Fruit fly (Drosophila melanogaster) whole organism, embryonic: Measurements from ENCODE around the gene sni.

ENCODE experiments used
- Aef1 ChIP-seq: fragments of 200-800 bp; sonication (Bioruptor generic); IDR thresholded peaks from 3 replicates; pipeline ENCODE4 v1.3.6; 2022; ENCODE audit warnings: missing biosample characterization, missing genetic modification characterization
- Asciz ChIP-seq: fragments of 200-800 bp; sonication (Bioruptor generic); optimal IDR thresholded peaks from 2 replicates; lab custom pipeline; 2017; ENCODE audit warnings: missing biosample characterization, mild to moderate bottlenecking, missing genetic modification characterization, missing genetic modification reagents
- Blimp-1 ChIP-seq: fragments of 200-800 bp; sonication (Bioruptor generic); optimal IDR thresholded peaks from 3 replicates; lab custom pipeline; 2018; ENCODE audit warnings: missing biosample characterization, missing genetic modification characterization, mild to moderate bottlenecking, moderate library complexity, missing genetic modification reagents
- CG10209 ChIP-seq: fragments of 200-800 bp; sonication (Bioruptor generic); optimal IDR thresholded peaks from 3 replicates; lab custom pipeline; 2017; ENCODE audit warnings: missing biosample characterization, mild to moderate bottlenecking, missing genetic modification characterization, missing genetic modification reagents
- CG11085 ChIP-seq: fragments of 200-800 bp; sonication (Bioruptor generic); IDR thresholded peaks from 2 replicates; pipeline ENCODE4 v1.3.6; 2022; ENCODE audit warnings: missing biosample characterization, missing genetic modification characterization
- CG11247 ChIP-seq: fragments of 200-800 bp; sonication (Bioruptor generic); IDR thresholded peaks from 2 replicates; pipeline ENCODE4 v1.3.6; 2022; ENCODE audit warnings: missing biosample characterization, missing genetic modification characterization
- CG11504 ChIP-seq: fragments of 200-800 bp; sonication (Bioruptor generic); optimal IDR thresholded peaks from 3 replicates; lab custom pipeline; 2019; ENCODE audit warnings: missing biosample characterization, mild to moderate bottlenecking, missing genetic modification characterization, moderate library complexity
- CG11560 ChIP-seq: fragments of 200-800 bp; sonication (Bioruptor generic); IDR thresholded peaks from 3 replicates; pipeline ENCODE4 v1.3.6; 2022; ENCODE audit warnings: missing biosample characterization, missing genetic modification characterization
- CG13424 ChIP-seq: fragments of 200-800 bp; sonication (Bioruptor generic); optimal IDR thresholded peaks from 2 replicates; lab custom pipeline; 2019; ENCODE audit warnings: missing biosample characterization, mild to moderate bottlenecking, missing genetic modification characterization, moderate library complexity
- CG14441 ChIP-seq: fragments of 200-800 bp; sonication (Bioruptor generic); IDR thresholded peaks from 2 replicates; pipeline ENCODE4 v1.3.6; 2022; ENCODE audit warnings: missing biosample characterization, missing genetic modification characterization
- CG15269 ChIP-seq: fragments of 200-800 bp; sonication (Bioruptor generic); optimal IDR thresholded peaks from 2 replicates; lab custom pipeline; 2018; ENCODE audit warnings: missing biosample characterization, mild to moderate bottlenecking, missing genetic modification characterization, moderate library complexity
- CG16863 ChIP-seq: fragments of 200-800 bp; sonication (Bioruptor generic); optimal IDR thresholded peaks from 3 replicates; lab custom pipeline; 2016; ENCODE audit warnings: missing biosample characterization, missing genetic modification characterization
- CG17361 ChIP-seq: fragments of 200-800 bp; sonication (Bioruptor generic); IDR thresholded peaks from 3 replicates; pipeline ENCODE4 v1.3.6; 2022; ENCODE audit warnings: missing biosample characterization, missing genetic modification characterization
- CG18262 ChIP-seq: fragments of 200-800 bp; optimal IDR thresholded peaks from 3 replicates; lab custom pipeline; 2019; ENCODE audit warnings: missing biosample characterization, mild to moderate bottlenecking, missing genetic modification characterization, moderate library complexity
- CG2129 ChIP-seq: fragments of 200-800 bp; sonication (Bioruptor generic); IDR thresholded peaks from 2 replicates; pipeline ENCODE4 v1.3.6; 2022; ENCODE audit warnings: missing biosample characterization, missing genetic modification characterization; ENCODE audit not compliant: partially characterized antibody
- CG2712 ChIP-seq: fragments of 200-800 bp; optimal IDR thresholded peaks from 3 replicates; lab custom pipeline; 2019; ENCODE audit warnings: missing biosample characterization, mild to moderate bottlenecking, missing genetic modification characterization, moderate library complexity
- CG32532 ChIP-seq: fragments of 200-800 bp; sonication (Bioruptor generic); IDR thresholded peaks from 2 replicates; pipeline ENCODE4 v1.3.6; 2022; ENCODE audit warnings: missing biosample characterization, missing genetic modification characterization
- CG32767 ChIP-seq: fragments of 200-800 bp; sonication (Bioruptor generic); IDR thresholded peaks from 2 replicates; pipeline ENCODE4 v1.3.6; 2022; ENCODE audit warnings: missing biosample characterization, missing genetic modification characterization
- CG34422 ChIP-seq: fragments of 200-800 bp; sonication (Bioruptor generic); IDR thresholded peaks from 3 replicates; pipeline ENCODE4 v1.3.6; 2022; ENCODE audit warnings: missing biosample characterization, missing genetic modification characterization
- CG3726 ChIP-seq: fragments of 200-800 bp; sonication (Bioruptor generic); IDR thresholded peaks from 3 replicates; pipeline ENCODE4, ENCODE4 v1.3.6; 2022; ENCODE audit warnings: missing biosample characterization, missing genetic modification characterization
- CG4424 ChIP-seq: fragments of 200-800 bp; sonication (Bioruptor generic); optimal IDR thresholded peaks from 3 replicates; lab custom pipeline; 2016; ENCODE audit warnings: missing biosample characterization, missing genetic modification characterization
- CG6683 ChIP-seq: fragments of 200-800 bp; sonication (Bioruptor generic); optimal IDR thresholded peaks from 2 replicates; lab custom pipeline; 2017; ENCODE audit warnings: missing biosample characterization, mild to moderate bottlenecking, missing genetic modification characterization, missing genetic modification reagents
- CG6791 ChIP-seq: fragments of 200-800 bp; sonication (Bioruptor generic); IDR thresholded peaks from 3 replicates; pipeline ENCODE4 v1.3.6; 2022; ENCODE audit warnings: missing biosample characterization, missing genetic modification characterization; ENCODE audit not compliant: partially characterized antibody
- E2f1 ChIP-seq: fragments of 200-800 bp; sonication (Bioruptor generic); IDR thresholded peaks from 2 replicates; pipeline ENCODE4 v1.3.6; 2022; ENCODE audit warnings: missing biosample characterization, missing genetic modification characterization
- HLH54F ChIP-seq: fragments of 200-800 bp; sonication (Bioruptor generic); optimal IDR thresholded peaks from 3 replicates; lab custom pipeline; 2016; ENCODE audit warnings: missing biosample characterization, missing genetic modification characterization
- Hsf ChIP-seq: fragments of 200-800 bp; sonication (Bioruptor generic); optimal IDR thresholded peaks from 3 replicates; lab custom pipeline; 2016; ENCODE audit warnings: missing biosample characterization, missing genetic modification characterization
- Pdp1 ChIP-seq, 2 experiments: fragments of 200-800 bp; sonication (Bioruptor generic); optimal IDR thresholded peaks; 3 replicates each; lab custom pipeline; 2016; ENCODE audit warnings: missing biosample characterization in 2 of 2, missing genetic modification characterization in 2 of 2, mild to moderate bottlenecking in 1 of 2, moderate library complexity in 1 of 2
- Ptx1 ChIP-seq: fragments of 200-800 bp; sonication (Bioruptor generic); IDR thresholded peaks from 2 replicates; pipeline ENCODE4 v1.3.6; 2022; ENCODE audit warnings: missing biosample characterization, missing genetic modification characterization
- Rx ChIP-seq: fragments of 200-800 bp; sonication (Bioruptor generic); IDR thresholded peaks from 2 replicates; pipeline ENCODE4 v1.3.6; 2022; ENCODE audit warnings: missing biosample characterization, missing genetic modification characterization
- Xrp1 ChIP-seq: fragments of 200-800 bp; sonication (Bioruptor generic); IDR thresholded peaks from 2 replicates; pipeline ENCODE4 v1.3.6; 2022; ENCODE audit warnings: missing biosample characterization, missing genetic modification characterization
- ara ChIP-seq: fragments of 200-800 bp; sonication (Bioruptor generic); IDR thresholded peaks from 2 replicates; pipeline ENCODE4 v1.3.6; 2022; ENCODE audit warnings: missing biosample characterization, missing genetic modification characterization
- az2 ChIP-seq: fragments of 200-800 bp; sonication (Bioruptor generic); optimal IDR thresholded peaks from 3 replicates; lab custom pipeline; 2016; ENCODE audit warnings: missing biosample characterization, missing genetic modification characterization
- chn ChIP-seq: fragments of 200-800 bp; sonication (Bioruptor generic); optimal IDR thresholded peaks from 2 replicates; lab custom pipeline; 2016; ENCODE audit warnings: missing biosample characterization, missing genetic modification characterization
- dmrt99B ChIP-seq: fragments of 200-800 bp; sonication (Bioruptor generic); optimal IDR thresholded peaks from 2 replicates; lab custom pipeline; 2018; ENCODE audit warnings: missing biosample characterization, mild to moderate bottlenecking, missing genetic modification characterization, moderate library complexity
- dpn ChIP-seq, 2 experiments: fragments of 200-800 bp; sonication (Bioruptor generic); optimal IDR thresholded peaks; 3 replicates each; lab custom pipeline; 2016; ENCODE audit warnings: missing biosample characterization in 2 of 2, missing genetic modification characterization in 2 of 2
- dysf ChIP-seq: fragments of 200-800 bp; sonication (Bioruptor generic); IDR thresholded peaks from 3 replicates; pipeline ENCODE4 v1.3.6; 2022; ENCODE audit warnings: missing biosample characterization, missing genetic modification characterization
- eyg ChIP-seq: fragments of 200-800 bp; sonication (Bioruptor generic); optimal IDR thresholded peaks from 3 replicates; lab custom pipeline; 2016; ENCODE audit warnings: missing biosample characterization, missing genetic modification characterization
- fd96Cb ChIP-seq: fragments of 200-800 bp; sonication (Bioruptor generic); optimal IDR thresholded peaks from 2 replicates; lab custom pipeline; 2018; ENCODE audit warnings: missing biosample characterization, mild to moderate bottlenecking, missing genetic modification characterization, moderate library complexity
- fru ChIP-seq: fragments of >200 bp; optimal IDR thresholded peaks from 2 replicates; lab custom pipeline; 2017
- gem ChIP-seq: fragments of 200-800 bp; sonication (Bioruptor generic); optimal IDR thresholded peaks from 2 replicates; lab custom pipeline; 2019; ENCODE audit warnings: missing biosample characterization, mild to moderate bottlenecking, missing genetic modification characterization, moderate library complexity
- mld ChIP-seq: fragments of 200-800 bp; sonication (Bioruptor generic); IDR thresholded peaks from 3 replicates; pipeline ENCODE4 v1.3.6; 2022; ENCODE audit warnings: missing biosample characterization, missing genetic modification characterization; ENCODE audit not compliant: partially characterized antibody
- nerfin-1 ChIP-seq: fragments of 200-800 bp; sonication (Bioruptor generic); optimal IDR thresholded peaks from 3 replicates; lab custom pipeline; 2019; ENCODE audit warnings: missing biosample characterization, mild to moderate bottlenecking, missing genetic modification characterization, moderate library complexity
- onecut ChIP-seq: fragments of 200-800 bp; sonication (Bioruptor generic); IDR thresholded peaks from 2 replicates; pipeline ENCODE4 v1.3.6; 2022; ENCODE audit warnings: missing biosample characterization, missing genetic modification characterization
- psq ChIP-seq: fragments of 200-800 bp; sonication (Bioruptor generic); optimal IDR thresholded peaks from 2 replicates; lab custom pipeline; 2017; ENCODE audit warnings: missing biosample characterization, missing genetic modification characterization
- slbo ChIP-seq: fragments of 200-800 bp; sonication (Bioruptor generic); IDR thresholded peaks from 2 replicates; pipeline ENCODE4 v1.3.6; 2022; ENCODE audit warnings: missing biosample characterization, missing genetic modification characterization
- tgo ChIP-seq: fragments of 200-800 bp; sonication (Bioruptor generic); IDR thresholded peaks from 3 replicates; pipeline ENCODE4 v1.3.6; 2022; ENCODE audit warnings: missing biosample characterization, missing genetic modification characterization
- wek ChIP-seq: fragments of 200-800 bp; sonication (Bioruptor generic); optimal IDR thresholded peaks from 3 replicates; lab custom pipeline; 2018; ENCODE audit warnings: missing biosample characterization, mild to moderate bottlenecking, missing genetic modification characterization, moderate library complexity
- zfh1 ChIP-seq: fragments of 200-800 bp; sonication (Bioruptor generic); IDR thresholded peaks from 3 replicates; pipeline ENCODE4 v1.3.6; 2022; ENCODE audit warnings: missing biosample characterization, missing genetic modification characterization
- zfh2 ChIP-seq: fragments of 200-800 bp; sonication (Bioruptor generic); optimal IDR thresholded peaks from 2 replicates; lab custom pipeline; 2016; ENCODE audit warnings: missing biosample characterization, missing genetic modification characterization

The sni gene

dm6 chrX:8273799-8274484 lies 30.1 kb upstream of the sni start, which contains the start of gene CG15343 (continued):
- TF ChIP-seq gem (tag; lab: Kevin White, UChicago) (peak; percentile 47), Ptx1 (peak; percentile 37; the same call in 1 of the 2 replicates), dmrt99B (tag; lab: Kevin White, UChicago) (peak; percentile 23), nerfin-1 (peak; percentile 71), fd96Cb (tag; lab: Kevin White, UChicago) (peak; percentile 45), CG10209 (peak; percentile 4), onecut (GFP tag; lab: Robert Waterston, UW) (peak; percentile 15; the same call in 1 of the 2 replicates), CG11560 (tag; lab: Robert Waterston, UW) (peak; percentile 26; the same call in 1 of the 3 replicates), CG6791 (peak; percentile 60; the same call in 1 of the 3 replicates), CG14441 (GFP tag; lab: Robert Waterston, UW) (peak; percentile 37; the same call in 1 of the 2 replicates), slbo (GFP tag; lab: Robert Waterston, UW) (peak; percentile 74), Aef1 (GFP tag; lab: Robert Waterston, UW) (peak; percentile 25; the same call in 1 of the 3 replicates), CG32767 (GFP tag; lab: Robert Waterston, UW) (0 out of 2 replicates have a peak, but pooled peaks have one; percentile 28), tgo (GFP tag; lab: Robert Waterston, UW) (0 out of 3 replicates have a peak, but pooled peaks have one; percentile 28), az2 (GFP tag; lab: Kevin White, UChicago) (peak; percentile 37), Rx (GFP tag; lab: Robert Waterston, UW) (no peak), Asciz (no peak), CG3726 (no peak), CG16863 (GFP tag; lab: Kevin White, UChicago) (no peak), dpn (GFP tag; optimal IDR thresholded peaks at IDR 0.05; lab: Kevin White, UChicago) (peak; percentile 9 to 29), chn (GFP tag; lab: Kevin White, UChicago) (peak; percentile 7), HLH54F (GFP tag; lab: Kevin White, UChicago) (peak; percentile 45), CG2129 (GFP tag; lab: Robert Waterston, UW) (no peak), CG34422 (GFP tag; lab: Robert Waterston, UW) (peak; percentile 51; the same call in 1 of the 3 replicates), E2f1 (GFP tag; lab: Robert Waterston, UW) (peak; percentile 39; the same call in 1 of the 2 replicates), mld (GFP tag; lab: Robert Waterston, UW) (no peak), zfh2 (peak; percentile 31), Hsf (peak; percentile 41), ara (GFP tag; lab: Robert Waterston, UW) (peak; percentile 30; the same call in 1 of the 2 replicates), fru (lab: Kevin White, UChicago) (no peak), zfh1 (GFP tag; lab: Robert Waterston, UW) (0 out of 3 replicates have a peak, but pooled peaks have one; percentile 41), CG11247 (0 out of 2 replicates have a peak, but pooled peaks have one; percentile 37), CG2712 (tag; lab: Kevin White, UChicago) (peak; percentile 4), CG6683 (no peak), Blimp-1 (GFP tag; lab: Kevin White, UChicago) (peak; percentile 10), Xrp1 (GFP tag; lab: Robert Waterston, UW) (peak; percentile 53; the same call in 1 of the 2 replicates), eyg (GFP tag; lab: Kevin White, UChicago) (no peak), dysf (peak; percentile 49; the same call in 1 of the 3 replicates), CG11504 (tag; lab: Kevin White, UChicago) (peak; percentile 45), CG15269 (tag; lab: Kevin White, UChicago) (no peak), Pdp1 (GFP tag; optimal IDR thresholded peaks at IDR 0.05; lab: Kevin White, UChicago) (peak; percentile 5 to 42), CG32532 (GFP tag; lab: Robert Waterston, UW) (peak; percentile 74), wek (GFP tag; lab: Kevin White, UChicago) (no peak), CG17361 (GFP tag; lab: Robert Waterston, UW) (0 out of 3 replicates have a peak, but pooled peaks have one; percentile 29), CG4424 (GFP tag; lab: Kevin White, UChicago) (peak; percentile 43), CG18262 (peak; percentile 10), CG11085 (0 out of 2 replicates have a peak, but pooled peaks have one; percentile 10), CG13424 (tag; lab: Kevin White, UChicago) (peak; percentile 15), psq (no peak)
